Comparison of ENCODE assay signal across 4 worm cellular contexts in the genomic region with DNA sequence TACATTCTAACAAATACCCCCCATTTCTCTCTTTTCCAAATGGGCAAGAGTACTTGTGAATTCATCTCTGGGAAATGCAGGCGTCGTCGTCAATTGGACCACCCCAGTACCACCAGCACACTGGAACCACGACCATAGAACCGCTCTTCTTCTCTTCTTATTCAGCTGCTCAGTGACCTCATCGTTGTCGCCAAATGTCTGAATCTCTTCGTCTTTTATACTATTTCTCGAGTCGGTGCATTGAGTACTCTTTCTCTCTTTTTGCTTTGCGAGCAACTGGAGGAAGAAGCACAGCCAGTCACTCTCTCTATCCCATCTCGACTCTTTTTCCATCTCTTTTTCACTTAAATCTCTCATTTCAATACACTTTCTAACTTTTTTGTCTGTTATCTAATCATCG.
TF ChIP-seq lines count a peak whose summit lies in the region.

No protein-coding gene starts in this region.

TF ChIP-seq in whole organism, L1 larva, 84 proteins besides CTCF, POLR2A, EP300 and RAD21 (continued from another document and continues in another):
- TF ChIP-seq dsc-1 (tag; optimal IDR thresholded peaks at IDR 0.05; lab: Kevin White, UChicago) (no peak), jun-1 (tag; optimal IDR thresholded peaks at IDR 0.05; lab: Kevin White, UChicago) (no peak), ceh-82 (tag; optimal IDR thresholded peaks at IDR 0.05; lab: Kevin White, UChicago) (peak in 2 of 3 experiments; percentile 22 to 55), ceh-63 (GFP tag; optimal IDR thresholded peaks at IDR 0.05; lab: Kevin White, UChicago) (peak; percentile 9), mep-1 (tag; optimal IDR thresholded peaks at IDR 0.05; lab: Kevin White, UChicago) (peak; percentile 52), xbp-1 (tag; optimal IDR thresholded peaks at IDR 0.05; lab: Kevin White, UChicago) (peak; percentile 31), nhr-71 (tag; optimal IDR thresholded peaks at IDR 0.05; lab: Kevin White, UChicago) (peak; percentile 51), isw-1 (GFP tag; IDR thresholded peaks at IDR 0.05; lab: Robert Waterston, UW) (0 out of 2 replicates have a peak, but pooled peaks have one; percentile 4), lin-35 (GFP tag; optimal IDR thresholded peaks at IDR 0.05; lab: Kevin White, UChicago) (peak in 1 of 2 experiments; percentile 8), ceh-88 (GFP tag; IDR thresholded peaks at IDR 0.05; lab: Robert Waterston, UW) (no peak), snu-23 (GFP tag; optimal IDR thresholded peaks at IDR 0.05; lab: Kevin White, UChicago) (peak; percentile 48), nhr-84 (tag; optimal IDR thresholded peaks at IDR 0.05; lab: Kevin White, UChicago) (no peak), pqm-1 (tag; optimal IDR thresholded peaks at IDR 0.05; lab: Kevin White, UChicago) (no peak), unc-130 (tag; optimal IDR thresholded peaks at IDR 0.05; lab: Kevin White, UChicago) (no peak), ets-5 (GFP tag; IDR thresholded peaks at IDR 0.05; lab: Robert Waterston, UW) (no peak), ztf-11 (tag; optimal IDR thresholded peaks at IDR 0.05; lab: Kevin White, UChicago) (no peak), rnt-1 (tag; optimal IDR thresholded peaks at IDR 0.05; lab: Kevin White, UChicago) (peak; percentile 36), lin-15B (tag; optimal IDR thresholded peaks at IDR 0.05; lab: Kevin White, UChicago) (no peak), grh-1 (GFP tag; IDR thresholded peaks at IDR 0.05; lab: Robert Waterston, UW) (no peak), nhr-12 (tag; optimal IDR thresholded peaks at IDR 0.05; lab: Kevin White, UChicago) (no peak), snpc-4 (tag; optimal IDR thresholded peaks at IDR 0.05; lab: Kevin White, UChicago) (no peak), efl-1 (optimal IDR thresholded peaks at IDR 0.05; lab: Kevin White, UChicago) (peak; percentile 10 to 44), efl-1 (GFP tag; optimal IDR thresholded peaks at IDR 0.05 in 1 of 2; lab: Kevin White, UChicago) (no peak), pax-3 (tag; optimal IDR thresholded peaks at IDR 0.05; lab: Kevin White, UChicago) (no peak), lin-39 (tag; optimal IDR thresholded peaks at IDR 0.05; lab: Kevin White, UChicago) (no peak), unc-86 (tag; optimal IDR thresholded peaks at IDR 0.05; lab: Kevin White, UChicago) (peak; percentile 17), zip-4 (GFP tag; optimal IDR thresholded peaks at IDR 0.05; lab: Kevin White, UChicago) (no peak), irx-1 (tag; optimal IDR thresholded peaks at IDR 0.05; lab: Kevin White, UChicago) (no peak), fkh-8 (tag; optimal IDR thresholded peaks at IDR 0.05; lab: Kevin White, UChicago) (peak; percentile 47), nhr-47 (tag; optimal IDR thresholded peaks at IDR 0.05; lab: Kevin White, UChicago) (peak; percentile 51), nhr-90 (tag; optimal IDR thresholded peaks at IDR 0.05; lab: Kevin White, UChicago; ENCODE audit: poor library complexity) (no peak), swsn-7 (tag; optimal IDR thresholded peaks at IDR 0.05; lab: Kevin White, UChicago) (peak; percentile 38)

TF ChIP-seq in whole organism, L2 larva, 48 proteins besides CTCF, POLR2A, EP300 and RAD21 (continued from another document):
- TF ChIP-seq F13H6.1 (tag; optimal IDR thresholded peaks at IDR 0.05; lab: Kevin White, UChicago) (peak; percentile 48), lsy-2 (tag; optimal IDR thresholded peaks at IDR 0.05; lab: Kevin White, UChicago) (peak in 1 of 2 experiments; percentile 50), nhr-77 (tag; optimal IDR thresholded peaks at IDR 0.05; lab: Kevin White, UChicago) (no peak), aly-2 (tag; optimal IDR thresholded peaks at IDR 0.05; lab: Kevin White, UChicago) (no peak)

TF ChIP-seq in whole organism, L4 larva, 104 proteins besides CTCF, POLR2A, EP300 and RAD21 (continued from another document):
- TF ChIP-seq gei-8 (GFP tag; optimal IDR thresholded peaks at IDR 0.05; lab: Kevin White, UChicago), result no peak
- TF ChIP-seq skn-1 (tag; optimal IDR thresholded peaks at IDR 0.05; lab: Kevin White, UChicago), result no peak
- no peak for TF ChIP-seq Y5F2A.4 (GFP tag; optimal IDR thresholded peaks at IDR 0.05; lab: Kevin White, UChicago)
- no peak for TF ChIP-seq dmd-8 (GFP tag; IDR thresholded peaks at IDR 0.05; lab: Robert Waterston, UW)
- TF ChIP-seq vab-7 (GFP tag; IDR thresholded peaks at IDR 0.05; lab: Robert Waterston, UW), result no peak
- TF ChIP-seq daf-19 (GFP tag; conservative IDR thresholded peaks at IDR 0.05; lab: Robert Waterston, UW), result no peak
- no peak for TF ChIP-seq pha-4 (GFP tag; IDR thresholded peaks at IDR 0.05; lab: Robert Waterston, UW)
- no peak for TF ChIP-seq pha-4 (tag; optimal IDR thresholded peaks at IDR 0.05; lab: Kevin White, UChicago)
- TF ChIP-seq daf-8 (GFP tag; IDR thresholded peaks at IDR 0.05; lab: Robert Waterston, UW), result no peak
- TF ChIP-seq nhr-237 (tag; optimal IDR thresholded peaks at IDR 0.05; lab: Kevin White, UChicago), result no peak
- no peak for TF ChIP-seq F26F4.8 (GFP tag; conservative IDR thresholded peaks at IDR 0.05; lab: Robert Waterston, UW)
- TF ChIP-seq dpl-1 (GFP tag; optimal IDR thresholded peaks at IDR 0.05; lab: Kevin White, UChicago), result no peak
- no peak for TF ChIP-seq nhr-76 (tag; optimal IDR thresholded peaks at IDR 0.05; lab: Kevin White, UChicago)
- no peak for TF ChIP-seq lin-1 (GFP tag; IDR thresholded peaks at IDR 0.05; lab: Robert Waterston, UW)
- TF ChIP-seq mes-2 (tag; optimal IDR thresholded peaks at IDR 0.05; lab: Kevin White, UChicago; ENCODE audit: poor library complexity, severe bottlenecking), result peak; percentile 37
- no peak for TF ChIP-seq ceh-44 (GFP tag; IDR thresholded peaks at IDR 0.05; lab: Robert Waterston, UW)
- TF ChIP-seq T20F7.1 (GFP tag; optimal IDR thresholded peaks at IDR 0.05; lab: Kevin White, UChicago), result no peak
- peak; percentile 11 for TF ChIP-seq nhr-11 (tag; optimal IDR thresholded peaks at IDR 0.05; lab: Kevin White, UChicago)
- TF ChIP-seq zfp-2 (tag; optimal IDR thresholded peaks at IDR 0.05; lab: Kevin White, UChicago), result no peak
- no peak for TF ChIP-seq F49E8.2 (tag; optimal IDR thresholded peaks at IDR 0.05; lab: Kevin White, UChicago; ENCODE audit: borderline replicate concordance)
- no peak for TF ChIP-seq unc-130 (GFP tag; optimal IDR thresholded peaks at IDR 0.05; lab: Kevin White, UChicago)
- no peak for TF ChIP-seq nhr-42 (GFP tag; IDR thresholded peaks at IDR 0.05; lab: Robert Waterston, UW)
- TF ChIP-seq unc-62 (GFP tag; optimal IDR thresholded peaks at IDR 0.05 in 1 of 2; lab: Kevin White, UChicago), result peak in 1 of 2 experiments; percentile 0
- TF ChIP-seq unc-62 (tag; optimal IDR thresholded peaks at IDR 0.05; lab: Kevin White, UChicago), result no peak
- TF ChIP-seq mxl-2 (GFP tag; conservative IDR thresholded peaks at IDR 0.05; lab: Robert Waterston, UW), result no peak
- no peak for TF ChIP-seq R02D3.7 (tag; optimal IDR thresholded peaks at IDR 0.05; lab: Kevin White, UChicago)
- TF ChIP-seq egl-43 (GFP tag; IDR thresholded peaks at IDR 0.05; lab: Robert Waterston, UW), result no peak
- peak; percentile 47 for TF ChIP-seq hmg-1.1 (GFP tag; IDR thresholded peaks at IDR 0.05; lab: Robert Waterston, UW)

TF ChIP-seq in whole organism, late embryonic, 69 proteins besides CTCF, POLR2A, EP300 and RAD21 (continued from another document):
- TF ChIP-seq hlh-30 (tag; optimal IDR thresholded peaks at IDR 0.05; lab: Kevin White, UChicago; ENCODE audit: insufficient read depth) (no peak), odd-2 (tag; optimal IDR thresholded peaks at IDR 0.05; lab: Kevin White, UChicago) (no peak), hlh-13 (GFP tag; optimal IDR thresholded peaks at IDR 0.05; lab: Kevin White, UChicago) (no peak), Y22D7AL.16 (tag; optimal IDR thresholded peaks at IDR 0.05; lab: Kevin White, UChicago) (no peak), unc-3 (GFP tag; conservative IDR thresholded peaks at IDR 0.05; lab: Robert Waterston, UW) (no peak), unc-3 (tag; optimal IDR thresholded peaks at IDR 0.05; lab: Kevin White, UChicago) (no peak), unc-55 (GFP tag; optimal IDR thresholded peaks at IDR 0.05; lab: Kevin White, UChicago) (peak; percentile 42), nhr-232 (tag; optimal IDR thresholded peaks at IDR 0.05; lab: Kevin White, UChicago) (no peak), ceh-48 (tag; optimal IDR thresholded peaks at IDR 0.05; lab: Kevin White, UChicago) (peak; percentile 21), madf-2 (tag; optimal IDR thresholded peaks at IDR 0.05; lab: Kevin White, UChicago) (no peak), unc-42 (tag; optimal IDR thresholded peaks at IDR 0.05; lab: Kevin White, UChicago) (peak; percentile 67), ceh-2 (tag; optimal IDR thresholded peaks at IDR 0.05; lab: Kevin White, UChicago) (no peak)
